Worm (Caenorhabditis elegans) whole organism, late embryonic: ENCODE data around the gene rmh-2.
A peak's percentile ranks its signal among the peaks of the same experiment; 100 is the strongest.

Experiments used
- C08G9.2 ChIP-seq: sonication (generic microtip); optimal IDR thresholded peaks from 2 replicates; lab custom pipeline; 2016; ENCODE audit warnings: mild to moderate bottlenecking, missing genetic modification characterization, moderate library complexity, missing compliant biosample characterization
- C38D4.7 ChIP-seq: fragments of 200-800 bp; sonication (Bioruptor generic); optimal IDR thresholded peaks from 2 replicates; lab custom pipeline; 2018; ENCODE audit warnings: mild to moderate bottlenecking, missing genetic modification characterization, moderate library complexity, missing compliant biosample characterization
- F13H6.1 ChIP-seq: sonication (generic microtip); optimal IDR thresholded peaks from 2 replicates; lab custom pipeline; 2016; ENCODE audit warnings: missing genetic modification characterization, missing compliant biosample characterization
- ahr-1 ChIP-seq: sonication (generic microtip); optimal IDR thresholded peaks from 2 replicates; lab custom pipeline; 2016; ENCODE audit warnings: missing genetic modification characterization, missing compliant biosample characterization
- ama-1 ChIP-seq: fragments of 150-350 bp; optimal IDR thresholded peaks from 2 replicates; lab custom pipeline; 2014
- ceh-18 ChIP-seq: sonication (generic microtip); optimal IDR thresholded peaks from 2 replicates; lab custom pipeline; 2016; ENCODE audit warnings: missing genetic modification characterization, missing compliant biosample characterization
- ceh-19 ChIP-seq: fragments of 200-800 bp; sonication (Bioruptor generic); optimal IDR thresholded peaks from 2 replicates; lab custom pipeline; 2018; ENCODE audit warnings: mild to moderate bottlenecking, missing genetic modification characterization, missing compliant biosample characterization
- ceh-34 ChIP-seq: sonication (generic microtip); optimal IDR thresholded peaks from 2 replicates; lab custom pipeline; 2016; ENCODE audit warnings: mild to moderate bottlenecking, missing genetic modification characterization, missing compliant biosample characterization
- ceh-45 ChIP-seq: fragments of 200-800 bp; sonication (Bioruptor generic); IDR thresholded peaks from 2 replicates; pipeline ENCODE4 v1.3.6; 2022; ENCODE audit warnings: missing genetic modification reagents, missing genetic modification characterization, missing compliant biosample characterization
- ceh-6 ChIP-seq: fragments of 200-800 bp; sonication (Bioruptor generic); optimal IDR thresholded peaks from 2 replicates; lab custom pipeline; 2018; ENCODE audit warnings: mild to moderate bottlenecking, missing genetic modification characterization, missing compliant biosample characterization
- che-1 ChIP-seq: sonication (generic microtip); optimal IDR thresholded peaks from 2 replicates; lab custom pipeline; 2016; ENCODE audit warnings: mild to moderate bottlenecking, missing genetic modification characterization, missing compliant biosample characterization
- dmd-4 ChIP-seq: sonication (generic microtip); optimal IDR thresholded peaks from 2 replicates; lab custom pipeline; 2016; ENCODE audit warnings: borderline replicate concordance, missing genetic modification characterization, missing compliant biosample characterization
- dve-1 ChIP-seq: sonication (generic microtip); optimal IDR thresholded peaks from 2 replicates; lab custom pipeline; 2017; ENCODE audit warnings: antibody characterized with exemption, mild to moderate bottlenecking, missing genetic modification characterization, missing compliant biosample characterization
- elt-2 ChIP-seq: sonication (generic microtip); optimal IDR thresholded peaks from 2 replicates; lab custom pipeline; 2016; ENCODE audit warnings: missing genetic modification reagents, missing genetic modification characterization, missing compliant biosample characterization
- elt-4 ChIP-seq: sonication (generic microtip); optimal IDR thresholded peaks from 2 replicates; lab custom pipeline; 2016; ENCODE audit warnings: missing genetic modification characterization, missing compliant biosample characterization
- eyg-1 ChIP-seq: sonication (generic microtip); optimal IDR thresholded peaks from 2 replicates; lab custom pipeline; 2016; ENCODE audit warnings: missing genotype, missing genetic modification characterization, missing compliant biosample characterization
- fax-1 ChIP-seq: sonication (generic microtip); optimal IDR thresholded peaks from 2 replicates; lab custom pipeline; 2016; ENCODE audit warnings: missing genotype, missing genetic modification characterization, missing compliant biosample characterization
- hlh-13 ChIP-seq: fragments of 200-800 bp; sonication (Bioruptor generic); optimal IDR thresholded peaks from 2 replicates; lab custom pipeline; 2018; ENCODE audit warnings: mild to moderate bottlenecking, missing genetic modification characterization, missing compliant biosample characterization
- hlh-15 ChIP-seq: sonication (generic microtip); optimal IDR thresholded peaks from 2 replicates; lab custom pipeline; 2016; ENCODE audit warnings: missing genetic modification characterization, missing compliant biosample characterization
- hlh-30 ChIP-seq: sonication (generic microtip); optimal IDR thresholded peaks from 2 replicates; lab custom pipeline; 2017; ENCODE audit warnings: antibody characterized with exemption, missing genetic modification characterization, missing compliant biosample characterization; ENCODE audit not compliant: insufficient read depth
- hlh-8 ChIP-seq: sonication (generic microtip); optimal IDR thresholded peaks from 2 replicates; lab custom pipeline; 2016; ENCODE audit warnings: missing genotype, missing genetic modification characterization, missing compliant biosample characterization
- mec-3 ChIP-seq: sonication (generic microtip); optimal IDR thresholded peaks from 2 replicates; lab custom pipeline; 2016; ENCODE audit warnings: borderline replicate concordance, missing genetic modification characterization, missing compliant biosample characterization
- nfya-1 ChIP-seq: sonication (generic microtip); optimal IDR thresholded peaks from 2 replicates; lab custom pipeline; 2017; ENCODE audit warnings: missing genetic modification characterization, mild to moderate bottlenecking, missing compliant biosample characterization, antibody characterized with exemption, moderate library complexity
- npax-4 ChIP-seq: sonication (generic microtip); optimal IDR thresholded peaks from 2 replicates; lab custom pipeline; 2016; ENCODE audit warnings: missing genetic modification characterization, missing compliant biosample characterization
- odd-2 ChIP-seq: sonication (generic microtip); optimal IDR thresholded peaks from 2 replicates; lab custom pipeline; 2017; ENCODE audit warnings: antibody characterized with exemption, mild to moderate bottlenecking, missing genetic modification characterization, missing compliant biosample characterization
- pag-3 ChIP-seq: sonication (generic microtip); optimal IDR thresholded peaks from 2 replicates; lab custom pipeline; 2016; ENCODE audit warnings: missing compliant biosample characterization, missing genetic modification characterization, borderline replicate concordance
- pat-9 ChIP-seq: fragments of 200-800 bp; sonication (Bioruptor generic); optimal IDR thresholded peaks from 2 replicates; lab custom pipeline; 2018; ENCODE audit warnings: mild to moderate bottlenecking, missing genetic modification characterization, moderate library complexity, missing compliant biosample characterization
- pha-4 ChIP-seq: fragments of 150-350 bp; optimal IDR thresholded peaks from 2 replicates; lab custom pipeline; 2018; ENCODE audit warnings: missing biosample characterization, missing genetic modification reagents, missing genetic modification characterization
- pqm-1 ChIP-seq: sonication (generic microtip); optimal IDR thresholded peaks from 2 replicates; lab custom pipeline; 2016; ENCODE audit warnings: missing genetic modification characterization, missing compliant biosample characterization
- sdc-2 ChIP-seq: sonication (generic microtip); optimal IDR thresholded peaks from 2 replicates; lab custom pipeline; 2016; ENCODE audit warnings: missing genotype, missing genetic modification characterization, missing compliant biosample characterization
- sox-2 ChIP-seq: fragments of 200-800 bp; sonication (Bioruptor generic); IDR thresholded peaks from 2 replicates; pipeline ENCODE4 v1.3.6; 2022; ENCODE audit warnings: missing genetic modification reagents, missing genetic modification characterization, missing compliant biosample characterization
- syd-9 ChIP-seq: sonication (generic microtip); optimal IDR thresholded peaks from 2 replicates; lab custom pipeline; 2016; ENCODE audit warnings: mild to moderate bottlenecking, missing genetic modification characterization, moderate library complexity, missing compliant biosample characterization
- tbx-2 ChIP-seq: sonication (generic microtip); optimal IDR thresholded peaks from 2 replicates; lab custom pipeline; 2016; ENCODE audit warnings: missing genetic modification characterization, missing compliant biosample characterization
- tbx-7 ChIP-seq: sonication (generic microtip); optimal IDR thresholded peaks from 2 replicates; lab custom pipeline; 2016; ENCODE audit warnings: missing genotype, missing genetic modification characterization, missing compliant biosample characterization
- ttx-3 ChIP-seq: sonication (generic microtip); optimal IDR thresholded peaks from 2 replicates; lab custom pipeline; 2016; ENCODE audit warnings: missing genetic modification reagents, missing genetic modification characterization, missing compliant biosample characterization
- unc-3 ChIP-seq, 2 experiments: fragments of 200-800 bp in 1 of 2; sonication (Bioruptor generic) in 1 of 2; sonication (generic microtip) in 1 of 2; conservative IDR thresholded peaks in 1 of 2; optimal IDR thresholded peaks in 1 of 2; 2 replicates each; pipeline versions ENCODE4 v1.3.6 to Lab custom; 2016 to 2022; ENCODE audit warnings: missing compliant biosample characterization in 2 of 2, missing genetic modification characterization in 2 of 2, missing genetic modification reagents in 1 of 2
- unc-42 ChIP-seq: sonication (generic microtip); optimal IDR thresholded peaks from 2 replicates; lab custom pipeline; 2016; ENCODE audit warnings: missing genotype, missing genetic modification characterization, missing compliant biosample characterization
- zip-5 ChIP-seq: sonication (generic microtip); optimal IDR thresholded peaks from 2 replicates; lab custom pipeline; 2016; ENCODE audit warnings: missing genetic modification characterization, missing compliant biosample characterization

The rmh-2 gene

ce11 chrV:9926240-9926639 lies 4.3 kb downstream of the rmh-2 start, which contains the start of gene C50H2.13:
Gene C50H2.13 (plus strand): TSS chrV:9926540.
- TF ChIP-seq tbx-7 (tag; lab: Kevin White, UChicago): no peak
- TF ChIP-seq fax-1 (tag; lab: Kevin White, UChicago): no peak
- no peak for TF ChIP-seq pha-4
- TF ChIP-seq, all 69 proteins: peak for 0

DNA sequence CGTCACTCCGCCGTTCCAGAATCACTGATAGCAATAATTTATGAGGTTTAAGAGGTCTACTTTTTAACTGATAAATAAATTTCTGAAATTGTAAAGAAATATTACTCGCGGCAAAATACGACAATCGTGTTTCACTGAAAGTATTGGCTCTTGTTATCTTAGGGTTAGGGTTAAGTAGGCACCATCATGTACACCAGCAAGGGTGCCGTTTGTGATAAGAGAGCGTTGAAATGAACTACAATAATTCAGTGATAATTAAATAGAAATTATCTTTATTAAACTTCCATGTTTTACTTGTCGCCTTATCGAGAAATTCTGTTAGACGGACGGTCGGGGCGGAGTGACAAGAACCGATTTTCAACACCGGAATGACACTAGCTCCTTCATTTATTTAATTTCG lies 4.9 kb downstream of the rmh-2 start:
- no peak for TF ChIP-seq ceh-18
- TF ChIP-seq pat-9: no peak
- no peak for TF ChIP-seq ceh-19
- no peak for TF ChIP-seq ceh-45 (GFP tag; lab: Robert Waterston, UW)
- peak; percentile 87 for TF ChIP-seq elt-2 (tag; lab: Kevin White, UChicago)
- no peak for TF ChIP-seq che-1 (tag; lab: Kevin White, UChicago)
- no peak for TF ChIP-seq unc-3 (GFP tag; conservative IDR thresholded peaks at IDR 0.05; lab: Robert Waterston, UW)
- TF ChIP-seq unc-3 (tag; optimal IDR thresholded peaks at IDR 0.05; lab: Kevin White, UChicago): no peak
- no peak for TF ChIP-seq ama-1 (lab: Kevin White, UChicago)

DNA sequence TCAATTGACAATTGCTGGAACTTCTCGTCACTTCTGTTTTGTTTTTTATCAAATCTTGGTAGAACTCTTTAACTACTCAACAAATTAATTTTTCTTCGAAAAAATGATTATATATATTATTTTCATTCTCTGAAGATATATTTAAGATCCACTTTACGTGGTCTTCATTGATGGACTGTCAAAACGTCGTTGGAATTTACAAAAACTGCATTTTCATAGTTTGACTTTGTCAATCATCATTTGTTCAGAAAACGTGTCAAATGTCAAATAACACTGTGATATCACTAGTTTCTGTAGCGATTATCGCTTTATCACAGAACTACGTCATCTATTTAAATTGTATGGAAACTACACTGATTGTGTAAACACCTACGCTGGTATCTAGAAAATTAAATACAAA lies 6.2 kb downstream of the rmh-2 start:
- TF ChIP-seq syd-9 (tag; lab: Kevin White, UChicago) (no peak), elt-2 (tag; lab: Kevin White, UChicago) (peak; percentile 18)

DNA sequence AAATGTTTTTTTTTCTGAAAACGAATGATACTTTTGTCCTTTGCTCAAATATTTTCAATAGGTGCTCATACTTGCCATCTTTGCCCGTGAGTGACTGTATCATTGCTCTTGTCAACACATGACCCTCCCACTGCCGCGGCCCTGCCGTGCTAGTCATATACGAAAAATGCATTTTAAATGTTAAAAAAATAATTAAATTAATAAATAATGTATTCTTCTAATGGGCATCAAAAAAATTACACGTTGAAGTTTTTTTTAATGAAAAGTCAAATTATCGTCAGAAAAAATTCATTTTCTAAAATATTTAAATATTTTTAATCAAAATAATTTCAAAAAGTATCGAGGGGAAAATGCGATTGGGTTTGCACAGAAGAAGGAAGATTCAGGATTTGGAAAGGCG lies 8.1 kb downstream of the rmh-2 start, which contains the start of gene C50H2.7:
C50H2.7 (plus strand) TSS at position 301 of the 400 bp plus-strand sequence.
- TF ChIP-seq sox-2 (GFP tag; lab: Robert Waterston, UW) (no peak), sdc-2 (tag; lab: Kevin White, UChicago) (no peak), tbx-7 (tag; lab: Kevin White, UChicago) (no peak), ceh-18 (no peak), dve-1 (no peak), ceh-34 (tag; lab: Kevin White, UChicago) (no peak), dmd-4 (tag; lab: Kevin White, UChicago) (no peak), pat-9 (no peak), npax-4 (tag; lab: Kevin White, UChicago) (no peak), pha-4 (no peak), eyg-1 (no peak), hlh-30 (no peak)

DNA sequence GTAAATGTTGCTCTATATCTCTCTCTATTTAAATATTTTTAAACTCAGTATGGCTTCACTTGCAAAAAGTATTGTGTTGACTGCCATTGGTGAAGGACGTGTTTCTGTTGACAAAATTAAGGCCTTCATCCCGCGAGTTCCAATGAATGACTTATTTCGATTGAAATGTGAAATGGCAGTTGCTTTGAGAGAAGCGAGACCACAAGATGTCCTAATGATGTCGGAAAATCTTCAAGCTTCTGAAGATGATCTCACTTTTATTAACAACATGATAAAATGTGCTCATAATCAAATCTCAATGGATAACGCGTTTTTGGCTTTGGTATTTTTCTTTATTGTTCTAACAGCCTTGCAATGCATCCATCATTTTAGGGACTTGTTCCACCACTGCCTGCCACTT lies 9.3 kb downstream of the rmh-2 start, which contains the start of gene ceh-75:
ceh-75 (plus strand) TSS at position 50 of the 400 bp plus-strand sequence.
- TF ChIP-seq unc-42 (tag; lab: Kevin White, UChicago) (no peak), fax-1 (tag; lab: Kevin White, UChicago) (no peak), pag-3 (tag; lab: Kevin White, UChicago) (no peak), dve-1 (no peak), hlh-15 (tag; lab: Kevin White, UChicago) (no peak), ahr-1 (tag; lab: Kevin White, UChicago) (no peak), mec-3 (tag; lab: Kevin White, UChicago) (no peak), hlh-8 (tag; lab: Kevin White, UChicago) (no peak), ceh-45 (GFP tag; lab: Robert Waterston, UW) (no peak), C08G9.2 (tag; lab: Kevin White, UChicago) (no peak), ceh-19 (no peak), ttx-3 (no peak), tbx-2 (tag; lab: Kevin White, UChicago) (no peak), odd-2 (no peak), pha-4 (no peak), C38D4.7 (GFP tag; lab: Kevin White, UChicago) (no peak), dmd-4 (tag; lab: Kevin White, UChicago) (no peak)

DNA sequence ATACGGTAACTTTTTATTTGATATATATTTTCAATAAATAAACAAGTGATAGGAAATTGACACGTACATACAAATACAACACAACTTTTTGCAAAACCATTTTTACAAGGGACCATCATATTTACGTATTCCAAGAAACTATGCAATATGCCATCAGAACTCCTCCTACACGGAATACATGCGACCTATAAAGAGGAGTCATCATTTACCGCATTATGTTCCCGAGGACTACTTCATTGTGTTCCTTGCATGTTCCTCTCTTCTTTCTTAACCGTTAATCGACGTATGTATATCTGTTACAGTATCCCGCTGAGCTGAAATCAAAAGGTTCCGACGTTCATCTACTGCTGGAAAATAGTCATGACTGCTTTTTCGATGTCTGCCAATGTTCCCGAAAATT lies 12.2 kb downstream of the rmh-2 start, which contains the start of gene C50H2.5:
C50H2.5 (plus strand) TSS at position 301 of the 400 bp plus-strand sequence.
- TF ChIP-seq C08G9.2 (tag; lab: Kevin White, UChicago) (no peak), unc-3 (GFP tag; conservative IDR thresholded peaks at IDR 0.05; lab: Robert Waterston, UW) (no peak), unc-3 (tag; optimal IDR thresholded peaks at IDR 0.05; lab: Kevin White, UChicago) (no peak), C38D4.7 (GFP tag; lab: Kevin White, UChicago) (no peak), ceh-45 (GFP tag; lab: Robert Waterston, UW) (no peak), pqm-1 (tag; lab: Kevin White, UChicago) (no peak), odd-2 (no peak), sdc-2 (tag; lab: Kevin White, UChicago) (no peak), tbx-2 (tag; lab: Kevin White, UChicago) (no peak), npax-4 (tag; lab: Kevin White, UChicago) (no peak), F13H6.1 (tag; lab: Kevin White, UChicago) (no peak), nfya-1 (tag; lab: Kevin White, UChicago) (no peak), hlh-13 (GFP tag; lab: Kevin White, UChicago) (no peak), dve-1 (no peak), mec-3 (tag; lab: Kevin White, UChicago) (no peak), ceh-6 (no peak), elt-4 (tag; lab: Kevin White, UChicago) (no peak), zip-5 (tag; lab: Kevin White, UChicago) (no peak)
